Fruit fly (Drosophila melanogaster): Measurements from ENCODE around the gene Ilk.

dm6 chr3L:21254524-21254972, 37.8 kb downstream of the Ilk start:
- TF ChIP-seq psq (optimal IDR thresholded peaks at IDR 0.05) (no peak), Dll (optimal IDR thresholded peaks at IDR 0.05) (no peak), CG8478 (optimal IDR thresholded peaks at IDR 0.05) (no peak), pan (optimal IDR thresholded peaks at IDR 0.05) (no peak), EcR (GFP tag; optimal IDR thresholded peaks at IDR 0.05) (peak in 1 of 2 experiments; percentile 43), usp (GFP tag; optimal IDR thresholded peaks at IDR 0.05) (no peak)

All from whole organism.